Worm (Caenorhabditis elegans) whole organism, young adult: ENCODE results near the gene dot-1.5.

ENCODE experiments used
- D2030.7 ChIP-seq: fragments of 200-800 bp; sonication (Bioruptor generic); IDR thresholded peaks from 2 replicates; pipeline ENCODE4 v1.3.6; 2022; ENCODE audit warnings: missing genetic modification reagents, missing genetic modification characterization, missing compliant biosample characterization
- F23B12.7 ChIP-seq: sonication (generic microtip); optimal IDR thresholded peaks from 2 replicates; lab custom pipeline; 2017; ENCODE audit warnings: missing genetic modification characterization, mild to moderate bottlenecking, missing compliant biosample characterization, antibody characterized with exemption, moderate library complexity; ENCODE audit not compliant: insufficient read depth
- F37B4.10 ChIP-seq: fragments of 200-800 bp; sonication (Bioruptor generic); IDR thresholded peaks from 2 replicates; pipeline ENCODE4 v1.3.6; 2022; ENCODE audit warnings: missing genetic modification characterization, missing compliant biosample characterization
- F49E8.2 ChIP-seq: sonication (generic microtip); optimal IDR thresholded peaks from 3 replicates; lab custom pipeline; 2017; ENCODE audit warnings: missing genetic modification characterization, mild to moderate bottlenecking, missing compliant biosample characterization, antibody characterized with exemption, moderate library complexity; ENCODE audit not compliant: insufficient read depth
- F52B5.7 ChIP-seq: sonication (generic microtip); optimal IDR thresholded peaks from 2 replicates; lab custom pipeline; 2016; ENCODE audit warnings: mild to moderate bottlenecking, missing genetic modification characterization, missing compliant biosample characterization
- F57A8.1 ChIP-seq: fragments of 200-800 bp; sonication (Bioruptor generic); optimal IDR thresholded peaks from 2 replicates; lab custom pipeline; 2018; ENCODE audit warnings: mild to moderate bottlenecking, missing genetic modification characterization, moderate library complexity, missing compliant biosample characterization
- T26A5.8 ChIP-seq: sonication (generic microtip); optimal IDR thresholded peaks from 2 replicates; lab custom pipeline; 2016; ENCODE audit warnings: missing genetic modification characterization, missing compliant biosample characterization
- Y79H2A.3 ChIP-seq: fragments of 200-800 bp; sonication (Bioruptor generic); conservative IDR thresholded peaks from 2 replicates; pipeline ENCODE4 v1.3.6; 2022; ENCODE audit warnings: missing genetic modification reagents, missing genetic modification characterization, missing compliant biosample characterization
- Y95B8A.8 ChIP-seq: fragments of 200-800 bp; sonication (Bioruptor generic); IDR thresholded peaks from 2 replicates; pipeline ENCODE4 v1.3.6; 2022; ENCODE audit warnings: missing genetic modification reagents, missing genetic modification characterization, missing compliant biosample characterization
- akir-1 ChIP-seq: fragments of 200-800 bp; sonication (Bioruptor generic); optimal IDR thresholded peaks from 2 replicates; lab custom pipeline; 2018; ENCODE audit warnings: mild to moderate bottlenecking, missing genetic modification characterization, moderate library complexity, missing compliant biosample characterization
- athp-1 ChIP-seq: sonication (generic microtip); optimal IDR thresholded peaks from 2 replicates; lab custom pipeline; 2017; ENCODE audit warnings: mild to moderate bottlenecking, missing genetic modification characterization, missing compliant biosample characterization
- attf-5 ChIP-seq: fragments of 200-800 bp; sonication (Bioruptor generic); optimal IDR thresholded peaks from 2 replicates; lab custom pipeline; 2018; ENCODE audit warnings: mild to moderate bottlenecking, missing genetic modification characterization, missing compliant biosample characterization
- ceh-27 ChIP-seq: fragments of 200-800 bp; sonication (Bioruptor generic); optimal IDR thresholded peaks from 2 replicates; lab custom pipeline; 2018; ENCODE audit warnings: mild to moderate bottlenecking, missing genetic modification characterization, moderate library complexity, missing compliant biosample characterization
- ceh-79 ChIP-seq: sonication (generic microtip); optimal IDR thresholded peaks from 2 replicates; lab custom pipeline; 2017; ENCODE audit warnings: mild to moderate bottlenecking, missing genetic modification characterization, missing compliant biosample characterization
- chd-7 ChIP-seq: sonication (generic microtip); optimal IDR thresholded peaks from 2 replicates; lab custom pipeline; 2016; ENCODE audit warnings: mild to moderate bottlenecking, missing genetic modification characterization, moderate library complexity, missing compliant biosample characterization
- dpl-1 ChIP-seq: fragments of 150-350 bp; optimal IDR thresholded peaks from 2 replicates; lab custom pipeline; 2014; ENCODE audit warnings: missing biosample characterization, missing genetic modification reagents, missing genetic modification characterization
- egl-18 ChIP-seq: fragments of 200-800 bp; sonication (Bioruptor generic); IDR thresholded peaks from 2 replicates; pipeline ENCODE4 v1.3.6; 2022; ENCODE audit warnings: missing genetic modification reagents, missing genetic modification characterization, missing compliant biosample characterization
- egrh-3 ChIP-seq: fragments of 200-800 bp; sonication (Bioruptor generic); IDR thresholded peaks from 2 replicates; pipeline ENCODE4 v1.3.6; 2022; ENCODE audit warnings: missing genetic modification reagents, missing genetic modification characterization, missing compliant biosample characterization
- ets-4 ChIP-seq: fragments of 200-800 bp; sonication (Bioruptor generic); optimal IDR thresholded peaks from 2 replicates; lab custom pipeline; 2018; ENCODE audit warnings: mild to moderate bottlenecking, missing genetic modification characterization, missing compliant biosample characterization
- fkh-3 ChIP-seq: sonication (generic microtip); optimal IDR thresholded peaks from 2 replicates; lab custom pipeline; 2016; ENCODE audit warnings: mild to moderate bottlenecking, missing genetic modification characterization, missing compliant biosample characterization
- gei-17 ChIP-seq: fragments of 200-800 bp; sonication (Bioruptor generic); optimal IDR thresholded peaks from 2 replicates; lab custom pipeline; 2018; ENCODE audit warnings: mild to moderate bottlenecking, missing genetic modification characterization, missing compliant biosample characterization
- him-1 ChIP-seq: sonication (generic microtip); optimal IDR thresholded peaks from 2 replicates; lab custom pipeline; 2016; ENCODE audit warnings: missing genotype, missing genetic modification reagents, missing genetic modification characterization, missing compliant biosample characterization
- hlh-12 ChIP-seq: sonication (generic microtip); optimal IDR thresholded peaks from 2 replicates; lab custom pipeline; 2016; ENCODE audit warnings: missing genetic modification characterization, missing compliant biosample characterization
- hmg-1.2 ChIP-seq: fragments of 200-800 bp; sonication (Bioruptor generic); IDR thresholded peaks from 2 replicates; pipeline ENCODE4 v1.3.6; 2022; ENCODE audit warnings: missing genetic modification reagents, missing genetic modification characterization, missing compliant biosample characterization
- lin-26 ChIP-seq: fragments of 200-800 bp; sonication (Bioruptor generic); IDR thresholded peaks from 2 replicates; pipeline ENCODE4 v1.3.6; 2022; ENCODE audit warnings: missing genetic modification reagents, missing genetic modification characterization, missing compliant biosample characterization
- lin-35 ChIP-seq, 3 experiments: fragments of 150-350 bp in 2 of 3; sonication (generic microtip) in 1 of 3; optimal IDR thresholded peaks; 2 replicates each; lab custom pipeline; 2014 to 2018; ENCODE audit warnings: missing biosample characterization in 3 of 3, missing genetic modification characterization in 3 of 3, missing genetic modification reagents in 3 of 3
- madf-6 ChIP-seq: fragments of 200-800 bp; sonication (Bioruptor generic); IDR thresholded peaks from 2 replicates; pipeline ENCODE4 v1.3.6; 2022; ENCODE audit warnings: missing genetic modification reagents, missing genetic modification characterization, missing compliant biosample characterization
- madf-8 ChIP-seq: fragments of 200-800 bp; sonication (Bioruptor generic); conservative IDR thresholded peaks from 2 replicates; pipeline ENCODE4 v1.3.6; 2022; ENCODE audit warnings: missing genetic modification reagents, missing genetic modification characterization, missing compliant biosample characterization
- mes-4 ChIP-seq: sonication (generic microtip); optimal IDR thresholded peaks from 2 replicates; lab custom pipeline; 2016; ENCODE audit warnings: missing genotype, missing genetic modification characterization, missing compliant biosample characterization
- mxl-1 ChIP-seq: sonication (generic microtip); optimal IDR thresholded peaks from 2 replicates; lab custom pipeline; 2016; ENCODE audit warnings: missing genetic modification characterization, missing compliant biosample characterization
- nfya-1 ChIP-seq: sonication (generic microtip); optimal IDR thresholded peaks from 2 replicates; lab custom pipeline; 2017; ENCODE audit warnings: antibody characterized with exemption, missing compliant biosample characterization, missing genetic modification characterization, borderline replicate concordance; ENCODE audit not compliant: insufficient read depth
- nhr-80 ChIP-seq: sonication (generic microtip); optimal IDR thresholded peaks from 2 replicates; lab custom pipeline; 2016; ENCODE audit warnings: missing genetic modification characterization, missing compliant biosample characterization
- rcor-1 ChIP-seq: fragments of 200-800 bp; sonication (Bioruptor generic); IDR thresholded peaks from 2 replicates; pipeline ENCODE4 v1.3.6; 2022; ENCODE audit warnings: missing genetic modification reagents, missing genetic modification characterization, missing compliant biosample characterization
- rec-8 ChIP-seq, 2 experiments: sonication (generic microtip); optimal IDR thresholded peaks; 2 replicates each; lab custom pipeline; 2016; ENCODE audit warnings: mild to moderate bottlenecking in 2 of 2, missing genetic modification characterization in 2 of 2, missing genetic modification reagents in 2 of 2, missing genotype in 2 of 2, missing biosample characterization in 1 of 2, missing compliant biosample characterization in 1 of 2, moderate library complexity in 1 of 2
- repo-1 ChIP-seq: sonication (generic microtip); optimal IDR thresholded peaks from 2 replicates; lab custom pipeline; 2017; ENCODE audit warnings: mild to moderate bottlenecking, missing genetic modification characterization, missing compliant biosample characterization
- sea-2 ChIP-seq: fragments of 200-800 bp; sonication (Bioruptor generic); IDR thresholded peaks from 2 replicates; pipeline ENCODE4 v1.3.6; 2022; ENCODE audit warnings: missing genetic modification characterization, missing compliant biosample characterization
- snpc-1.1 ChIP-seq: sonication (generic microtip); optimal IDR thresholded peaks from 2 replicates; lab custom pipeline; 2017; ENCODE audit warnings: missing genetic modification characterization, mild to moderate bottlenecking, missing compliant biosample characterization, antibody characterized with exemption, moderate library complexity, missing genotype, missing genetic modification reagents; ENCODE audit not compliant: insufficient read depth
- snpc-3.4 ChIP-seq: sonication (generic microtip); optimal IDR thresholded peaks from 2 replicates; lab custom pipeline; 2017; ENCODE audit warnings: missing genetic modification characterization, mild to moderate bottlenecking, missing compliant biosample characterization, antibody characterized with exemption, moderate library complexity, missing genotype, missing genetic modification reagents
- unc-130 ChIP-seq: sonication (generic microtip); optimal IDR thresholded peaks from 2 replicates; lab custom pipeline; 2016; ENCODE audit warnings: missing genetic modification reagents, missing genetic modification characterization, missing compliant biosample characterization
- zfh-2 ChIP-seq: fragments of 200-800 bp; sonication (Bioruptor generic); conservative IDR thresholded peaks from 2 replicates; pipeline ENCODE4 v1.3.6; 2022; ENCODE audit warnings: missing genetic modification reagents, missing genetic modification characterization, missing compliant biosample characterization
- ztf-25 ChIP-seq: fragments of 200-800 bp; sonication (Bioruptor generic); IDR thresholded peaks from 2 replicates; pipeline ENCODE4 v1.3.6; 2022; ENCODE audit warnings: missing genetic modification reagents, missing genetic modification characterization, missing compliant biosample characterization

The dot-1.5 gene

ce11 chrX:1960895-1961715 is 43.8 kb downstream of the dot-1.5 start:
- no peak for TF ChIP-seq F57A8.1 (GFP tag; lab: Kevin White, UChicago)
- no peak for TF ChIP-seq dpl-1
- no peak for TF ChIP-seq him-1 (tag; lab: Kevin White, UChicago)
- TF ChIP-seq F23B12.7 (tag; lab: Kevin White, UChicago), result no peak
- no peak for TF ChIP-seq akir-1
- TF ChIP-seq F52B5.7 (tag; lab: Kevin White, UChicago), result no peak
- no peak for TF ChIP-seq gei-17 (GFP tag; lab: Kevin White, UChicago)
- TF ChIP-seq hmg-1.2 (GFP tag; lab: Robert Waterston, UW), result peak; percentile 75; the same call in 1 of the 2 replicates
- no peak for TF ChIP-seq mes-4 (tag; lab: Kevin White, UChicago)
- TF ChIP-seq nhr-80, result peak; percentile 9
- TF ChIP-seq Y95B8A.8 (GFP tag; lab: Robert Waterston, UW), result no peak

ce11 chrX:1962273-1962672 is 45.0 kb downstream of the dot-1.5 start, which contains the start of gene F52D2.7:
TSS of gene F52D2.7 (plus strand) at chrX:1962573.
- TF ChIP-seq sea-2 (GFP tag; lab: Robert Waterston, UW) (no peak), snpc-1.1 (tag; lab: Kevin White, UChicago) (no peak), ets-4 (no peak), D2030.7 (GFP tag; lab: Robert Waterston, UW) (no peak), ztf-25 (no peak), ceh-27 (GFP tag; lab: Kevin White, UChicago) (no peak), lin-26 (no peak), F57A8.1 (GFP tag; lab: Kevin White, UChicago) (no peak), chd-7 (tag; lab: Kevin White, UChicago) (no peak), ceh-79 (tag; lab: Kevin White, UChicago) (no peak), F52B5.7 (tag; lab: Kevin White, UChicago) (no peak), T26A5.8 (tag; lab: Kevin White, UChicago) (no peak), madf-6 (no peak), hlh-12 (tag; lab: Kevin White, UChicago) (no peak), fkh-3 (tag; lab: Kevin White, UChicago) (no peak), rcor-1 (GFP tag; lab: Robert Waterston, UW) (no peak), athp-1 (no peak), hmg-1.2 (GFP tag; lab: Robert Waterston, UW) (no peak), rec-8 (tag; optimal IDR thresholded peaks at IDR 0.05; lab: Kevin White, UChicago) (no peak), mxl-1 (tag; lab: Kevin White, UChicago) (no peak)
- TF ChIP-seq, all 124 proteins: peak for 0

- TF ChIP-seq egrh-3 (peak; percentile 12; the same call in 1 of the 2 replicates), Y79H2A.3 (GFP tag; lab: Robert Waterston, UW) (no peak), zfh-2 (GFP tag; lab: Robert Waterston, UW) (peak; percentile 74)
Measured at ce11 chrX:1964411-1964810, 47.1 kb downstream of the dot-1.5 start.

ce11 chrX:1964828-1965227 is 47.6 kb downstream of the dot-1.5 start:
- TF ChIP-seq snpc-3.4 (tag; lab: Kevin White, UChicago), result no peak
- no peak for TF ChIP-seq nfya-1 (tag; lab: Kevin White, UChicago)
- TF ChIP-seq repo-1, result no peak
- no peak for TF ChIP-seq unc-130 (GFP tag; lab: Kevin White, UChicago)
- TF ChIP-seq chd-7 (tag; lab: Kevin White, UChicago), result no peak
- TF ChIP-seq F49E8.2, result no peak
- TF ChIP-seq F57A8.1 (GFP tag; lab: Kevin White, UChicago), result no peak
- no peak for TF ChIP-seq egl-18
- peak; percentile 75; the same call in 1 of the 2 replicates for TF ChIP-seq hmg-1.2 (GFP tag; lab: Robert Waterston, UW)
- TF ChIP-seq madf-8, result no peak
- TF ChIP-seq lin-35 (GFP tag; optimal IDR thresholded peaks at IDR 0.05; lab: Kevin White, UChicago), result peak in 1 of 3 experiments; percentile 35
- peak; percentile 5 for TF ChIP-seq attf-5 (GFP tag; lab: Kevin White, UChicago)
- TF ChIP-seq snpc-1.1 (tag; lab: Kevin White, UChicago), result no peak
- no peak for TF ChIP-seq hlh-12 (tag; lab: Kevin White, UChicago)
- no peak for TF ChIP-seq F37B4.10 (GFP tag; lab: Robert Waterston, UW)
- no peak for TF ChIP-seq athp-1
